Worm (Caenorhabditis elegans): ENCODE data around the gene best-23.

The best-23 gene

DNA sequence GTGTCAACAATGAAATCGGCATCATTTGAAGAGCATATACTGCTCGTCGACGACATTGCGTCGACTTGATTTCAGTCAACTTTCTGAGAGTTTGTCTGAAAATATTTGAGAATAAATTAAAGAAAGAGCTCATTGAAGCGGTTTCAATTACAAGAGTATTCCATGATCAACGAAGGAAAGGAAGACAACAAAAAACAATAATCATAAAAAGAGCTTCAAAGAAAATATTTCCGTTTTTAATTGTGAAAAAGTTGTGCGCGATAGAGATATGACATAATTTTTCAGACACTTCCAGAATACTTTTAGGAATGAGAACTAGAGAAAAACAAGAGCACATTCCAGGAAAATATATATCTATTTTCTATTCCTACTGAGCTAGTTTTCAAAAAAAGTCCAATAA is 21.2 kb upstream of the best-23 start, which contains the start of gene spv-1:
TSS of gene spv-1 (minus strand) at position 101 of the 400 bp plus-strand sequence.
- TF ChIP-seq nhr-11 (tag; optimal IDR thresholded peaks at IDR 0.05), result no peak
- no peak for TF ChIP-seq dpl-1 (GFP tag; optimal IDR thresholded peaks at IDR 0.05)
- no peak for TF ChIP-seq madf-9 (GFP tag; conservative IDR thresholded peaks at IDR 0.05)
- no peak for TF ChIP-seq egl-43 (GFP tag; IDR thresholded peaks at IDR 0.05)
- no peak for TF ChIP-seq ceh-28 (tag; optimal IDR thresholded peaks at IDR 0.05)
- no peak for TF ChIP-seq vab-7 (GFP tag; IDR thresholded peaks at IDR 0.05)
- TF ChIP-seq nhr-77 (tag; optimal IDR thresholded peaks at IDR 0.05), result no peak
- no peak for TF ChIP-seq nhr-102 (tag; optimal IDR thresholded peaks at IDR 0.05)
- no peak for TF ChIP-seq zip-2 (tag; optimal IDR thresholded peaks at IDR 0.05)
- no peak for TF ChIP-seq lin-39 (tag; optimal IDR thresholded peaks at IDR 0.05)
- TF ChIP-seq Y48G9A.11 (GFP tag; IDR thresholded peaks at IDR 0.05), result no peak
- no peak for TF ChIP-seq mes-2 (tag; optimal IDR thresholded peaks at IDR 0.05; ENCODE audit: poor library complexity, severe bottlenecking)
- TF ChIP-seq pqm-1 (tag; optimal IDR thresholded peaks at IDR 0.05), result no peak

DNA sequence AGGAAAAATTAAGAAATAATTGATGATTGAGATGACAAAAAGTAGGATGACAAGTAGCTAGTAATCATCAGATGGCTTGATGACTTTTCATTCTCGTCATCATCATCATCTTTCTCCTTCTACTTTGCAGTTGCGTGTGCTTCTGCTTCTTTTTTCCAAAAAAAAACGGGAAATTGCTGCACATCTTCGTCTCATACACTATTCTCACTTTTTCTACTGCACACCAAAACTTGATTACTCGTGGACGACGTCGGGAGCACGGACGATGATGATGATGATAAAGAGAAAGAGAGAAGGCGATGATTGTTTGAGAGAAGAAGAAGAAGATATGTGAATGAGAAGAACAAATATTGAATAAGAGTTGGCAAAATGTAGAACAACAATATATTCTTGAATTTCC is 13.8 kb upstream of the best-23 start:
- no peak for TF ChIP-seq php-3 (GFP tag; IDR thresholded peaks at IDR 0.05)
- TF ChIP-seq fkh-10 (GFP tag; optimal IDR thresholded peaks at IDR 0.05), result peak; percentile 70
- peak; percentile 72 for TF ChIP-seq ces-1 (GFP tag; optimal IDR thresholded peaks at IDR 0.05)
- TF ChIP-seq lin-13 (GFP tag; optimal IDR thresholded peaks at IDR 0.05), result no peak
- TF ChIP-seq unc-62 (GFP tag; optimal IDR thresholded peaks at IDR 0.05 in 1 of 2), result peak in 1 of 2 experiments; percentile 97
- no peak for TF ChIP-seq unc-62 (tag; optimal IDR thresholded peaks at IDR 0.05)
- 0 out of 2 replicates have a peak, but pooled peaks have one; percentile 52 for TF ChIP-seq ctbp-1 (GFP tag; IDR thresholded peaks at IDR 0.05)

DNA sequence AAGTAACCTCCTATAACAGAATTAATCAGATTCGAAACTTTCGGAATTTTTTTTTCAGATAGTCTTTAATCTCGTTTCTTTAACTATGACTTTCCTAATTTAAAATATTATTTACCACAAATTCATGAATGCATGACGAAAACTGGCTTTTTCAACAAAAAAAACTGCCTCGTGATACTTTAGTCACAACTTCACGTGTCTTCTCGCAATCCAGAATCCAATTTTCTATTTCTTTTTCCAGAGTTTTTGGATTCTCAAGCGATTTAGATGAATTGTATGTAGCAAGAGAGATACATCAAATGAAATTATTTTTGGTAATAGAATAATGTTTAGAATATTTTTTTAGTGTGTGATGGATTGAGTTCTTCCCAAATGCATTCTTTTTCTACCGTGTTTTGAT is 12.8 kb upstream of the best-23 start:
- TF ChIP-seq nhr-237 (tag; optimal IDR thresholded peaks at IDR 0.05) (no peak), gei-8 (GFP tag; optimal IDR thresholded peaks at IDR 0.05) (no peak), fkh-10 (GFP tag; optimal IDR thresholded peaks at IDR 0.05) (peak; percentile 80), lin-13 (GFP tag; optimal IDR thresholded peaks at IDR 0.05) (no peak), ces-1 (GFP tag; optimal IDR thresholded peaks at IDR 0.05) (peak; percentile 36)

DNA sequence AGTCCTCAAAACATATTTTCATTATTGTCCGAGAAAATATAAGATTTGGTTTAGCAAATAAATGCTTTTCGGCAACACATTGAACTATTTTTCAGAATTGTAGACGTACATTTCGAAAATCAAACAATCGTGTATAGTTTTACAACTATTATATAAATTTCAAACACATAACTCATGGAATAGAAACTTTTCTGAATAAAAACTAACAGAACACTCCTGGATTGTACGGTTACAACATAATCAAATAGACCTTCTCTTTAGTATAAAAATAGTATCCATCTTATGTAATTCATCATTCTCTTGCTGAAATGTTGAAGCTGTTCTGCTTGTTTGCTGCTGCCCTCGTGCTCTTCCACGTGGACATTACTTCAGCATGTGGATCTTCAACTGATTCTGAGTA is 3.6 kb upstream of the best-23 start, which contains the start of gene ZK675.4:
TSS of gene ZK675.4 (plus strand) at position 301 of the 400 bp plus-strand sequence.
- TF ChIP-seq mes-2 (tag; optimal IDR thresholded peaks at IDR 0.05; ENCODE audit: poor library complexity, severe bottlenecking), result no peak
- TF ChIP-seq aha-1 (tag), result peak; percentile 38

DNA sequence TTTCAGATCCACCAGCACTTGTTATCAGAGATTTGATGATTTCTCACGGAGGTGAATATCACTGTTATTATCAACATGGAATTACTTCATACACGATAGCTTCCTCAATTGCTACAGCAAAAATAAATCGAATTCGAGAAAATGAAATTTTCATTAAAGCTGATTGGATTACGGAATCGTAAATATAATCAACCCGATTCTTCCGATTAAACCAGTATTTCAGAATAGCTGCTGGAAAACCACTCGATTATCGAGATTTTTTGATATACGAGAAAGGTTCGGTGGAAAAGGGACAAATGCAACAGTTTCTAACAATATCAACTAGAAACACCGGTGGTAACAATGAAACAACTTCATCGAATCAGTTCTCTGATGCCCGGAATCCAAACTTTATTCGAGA is 5.4 kb downstream of the best-23 start:
- TF ChIP-seq zfp-2 (tag; optimal IDR thresholded peaks at IDR 0.05), result no peak
- no peak for TF ChIP-seq gei-8 (GFP tag; optimal IDR thresholded peaks at IDR 0.05)
- TF ChIP-seq egl-43 (GFP tag; IDR thresholded peaks at IDR 0.05), result no peak
- no peak for TF ChIP-seq nhr-42 (GFP tag; IDR thresholded peaks at IDR 0.05)
- TF ChIP-seq dmd-9 (GFP tag; IDR thresholded peaks at IDR 0.05), result no peak
- TF ChIP-seq mes-2 (tag; optimal IDR thresholded peaks at IDR 0.05; ENCODE audit: poor library complexity, severe bottlenecking), result no peak
- no peak for TF ChIP-seq mxl-3 (GFP tag; optimal IDR thresholded peaks at IDR 0.05)
- no peak for TF ChIP-seq lim-7 (GFP tag; IDR thresholded peaks at IDR 0.05)

DNA sequence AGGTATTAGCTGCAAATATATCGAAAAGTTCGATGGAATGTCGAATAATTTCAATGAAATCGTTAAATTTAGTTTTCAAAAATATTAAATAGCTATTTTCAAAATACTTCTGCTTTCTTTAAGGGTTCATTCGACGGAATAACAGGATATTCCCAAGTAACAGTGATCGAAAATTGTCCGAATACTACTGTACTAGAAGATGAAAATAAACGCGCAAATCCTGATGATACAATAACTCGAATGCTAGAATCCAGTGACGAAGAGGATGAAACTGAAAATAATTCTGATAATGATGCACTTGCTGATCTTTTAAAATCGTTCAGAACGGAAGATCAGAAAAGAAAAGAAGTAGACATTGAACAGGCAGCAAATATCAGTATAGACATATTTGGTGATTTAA is 6.6 kb downstream of the best-23 start:
- no peak for TF ChIP-seq egl-27 (tag; optimal IDR thresholded peaks at IDR 0.05)
- TF ChIP-seq saeg-2 (GFP tag; IDR thresholded peaks at IDR 0.05), result no peak
- no peak for TF ChIP-seq F37D6.2 (tag; optimal IDR thresholded peaks at IDR 0.05)
- no peak for TF ChIP-seq nhr-28 (tag; optimal IDR thresholded peaks at IDR 0.05)
- TF ChIP-seq attf-4 (tag; optimal IDR thresholded peaks at IDR 0.05), result no peak
- TF ChIP-seq lir-3 (tag; optimal IDR thresholded peaks at IDR 0.05), result no peak
- no peak for TF ChIP-seq ces-1 (GFP tag; optimal IDR thresholded peaks at IDR 0.05)
- TF ChIP-seq aha-1 (tag), result peak; percentile 92
- no peak for TF ChIP-seq ceh-44 (GFP tag; IDR thresholded peaks at IDR 0.05)
